Fruit fly (Drosophila melanogaster): ENCODE data around the gene Ipk2.

Gene Ipk2

dm6 chr2L:530245-530644, 43.8 kb downstream of the Ipk2 start (continued):
- TF ChIP-seq CG13424 (tag; optimal IDR thresholded peaks at IDR 0.05) = no peak
- no peak for TF ChIP-seq CG43689 (GFP tag; IDR thresholded peaks at IDR 0.05)
- TF ChIP-seq inv (GFP tag; IDR thresholded peaks at IDR 0.05; ENCODE audit: partially characterized antibody) = no peak
- peak; percentile 19 for TF ChIP-seq Chrac-16 (GFP tag; optimal IDR thresholded peaks at IDR 0.05)
- TF ChIP-seq Atf6 (GFP tag; IDR thresholded peaks at IDR 0.05) = no peak
- TF ChIP-seq Camta (GFP tag; optimal IDR thresholded peaks at IDR 0.05) = no peak
- TF ChIP-seq CG31388 (GFP tag; optimal IDR thresholded peaks at IDR 0.05) = no peak
- TF ChIP-seq CG8765 (GFP tag; IDR thresholded peaks at IDR 0.05) = no peak
- TF ChIP-seq CG10979 (tag; optimal IDR thresholded peaks at IDR 0.05) = peak; percentile 14
- peak; percentile 42 for TF ChIP-seq sisA (GFP tag; IDR thresholded peaks at IDR 0.05)
- 0 out of 3 replicates have a peak, but pooled peaks have one; percentile 16 for TF ChIP-seq Optix (GFP tag; IDR thresholded peaks at IDR 0.05)
- no peak for TF ChIP-seq Aef1 (GFP tag; IDR thresholded peaks at IDR 0.05)
- peak; percentile 80 for TF ChIP-seq sens (GFP tag)
- TF ChIP-seq CG32532 (GFP tag; IDR thresholded peaks at IDR 0.05) = peak; percentile 41; the same call in 1 of the 2 replicates
- TF ChIP-seq CG10209 (GFP tag; optimal IDR thresholded peaks at IDR 0.05) = no peak
- no peak for TF ChIP-seq Sry-δ (GFP tag; optimal IDR thresholded peaks at IDR 0.05)
- no peak for TF ChIP-seq CG3163 (GFP tag; optimal IDR thresholded peaks at IDR 0.05)
- TF ChIP-seq dysf (GFP tag; IDR thresholded peaks at IDR 0.05) = peak; percentile 34; the same call in 1 of the 3 replicates
- TF ChIP-seq CG16863 (GFP tag; optimal IDR thresholded peaks at IDR 0.05) = no peak
- TF ChIP-seq CG2712 (tag; optimal IDR thresholded peaks at IDR 0.05) = no peak
- TF ChIP-seq Blimp-1 (GFP tag; optimal IDR thresholded peaks at IDR 0.05) = no peak
- TF ChIP-seq CG16813 (GFP tag; IDR thresholded peaks at IDR 0.05; ENCODE audit: partially characterized antibody) = no peak
- no peak for TF ChIP-seq zen2 (GFP tag; IDR thresholded peaks at IDR 0.05; ENCODE audit: partially characterized antibody)
- no peak for TF ChIP-seq en (GFP tag; optimal IDR thresholded peaks at IDR 0.05)
- TF ChIP-seq CG30020 (tag; optimal IDR thresholded peaks at IDR 0.05) = no peak
- no peak for TF ChIP-seq kah (GFP tag; optimal IDR thresholded peaks at IDR 0.05)
- TF ChIP-seq ems (GFP tag; optimal IDR thresholded peaks at IDR 0.05) = no peak
- TF ChIP-seq esg (GFP tag; conservative IDR thresholded peaks at IDR 0.05) = peak; percentile 34; the same call in 1 of the 2 replicates
- no peak for TF ChIP-seq pan (optimal IDR thresholded peaks at IDR 0.05)
- TF ChIP-seq pan (GFP tag; optimal IDR thresholded peaks at IDR 0.05 in 1 of 2, IDR thresholded peaks at IDR 0.05 in 1 of 2) = peak in 1 of 2 experiments; percentile 6
- TF ChIP-seq CG2678 (tag; optimal IDR thresholded peaks at IDR 0.05) = no peak
- TF ChIP-seq CG6765 (GFP tag; optimal IDR thresholded peaks at IDR 0.05) = no peak
- TF ChIP-seq CG5245 (GFP tag; optimal IDR thresholded peaks at IDR 0.05) = no peak
- TF ChIP-seq Awh (GFP tag; IDR thresholded peaks at IDR 0.05) = 0 out of 2 replicates have a peak, but pooled peaks have one; percentile 19
- TF ChIP-seq Side (GFP tag; optimal IDR thresholded peaks at IDR 0.05) = no peak
- TF ChIP-seq fd102C (GFP tag; optimal IDR thresholded peaks at IDR 0.05) = no peak
- TF ChIP-seq CG9817 (tag; optimal IDR thresholded peaks at IDR 0.05) = no peak
- no peak for TF ChIP-seq crc (GFP tag; optimal IDR thresholded peaks at IDR 0.05)
- TF ChIP-seq Ssrp (tag; optimal IDR thresholded peaks at IDR 0.05) = no peak
- TF ChIP-seq Jarid2 (GFP tag; optimal IDR thresholded peaks at IDR 0.05) = no peak
- peak; percentile 26 to 41 for TF ChIP-seq bsh (GFP tag; optimal IDR thresholded peaks at IDR 0.05)
- peak; percentile 53; the same call in 1 of the 2 replicates for TF ChIP-seq CG17328 (GFP tag; IDR thresholded peaks at IDR 0.05)
- no peak for TF ChIP-seq E2f2 (GFP tag; IDR thresholded peaks at IDR 0.05)
- TF ChIP-seq HLH3B (GFP tag; IDR thresholded peaks at IDR 0.05) = 0 out of 2 replicates have a peak, but pooled peaks have one; percentile 4
- TF ChIP-seq CG11093 (GFP tag; IDR thresholded peaks at IDR 0.05) = 0 out of 3 replicates have a peak, but pooled peaks have one; percentile 24
- TF ChIP-seq amos (GFP tag; IDR thresholded peaks at IDR 0.05; ENCODE audit: partially characterized antibody) = no peak
- TF ChIP-seq Dref (GFP tag; IDR thresholded peaks at IDR 0.05) = no peak
- 0 out of 2 replicates have a peak, but pooled peaks have one; percentile 10 for TF ChIP-seq NFAT (GFP tag; IDR thresholded peaks at IDR 0.05)
- no peak for TF ChIP-seq NC2β (GFP tag; optimal IDR thresholded peaks at IDR 0.05)
- no peak for TF ChIP-seq CG30431 (GFP tag; optimal IDR thresholded peaks at IDR 0.05)
- peak; percentile 9; the same call in 1 of the 3 replicates for TF ChIP-seq zfh1 (GFP tag; IDR thresholded peaks at IDR 0.05)

All from whole organism, embryonic.